Worm (Caenorhabditis elegans): ENCODE results near the gene cutl-27.

cutl-27 gene

DNA sequence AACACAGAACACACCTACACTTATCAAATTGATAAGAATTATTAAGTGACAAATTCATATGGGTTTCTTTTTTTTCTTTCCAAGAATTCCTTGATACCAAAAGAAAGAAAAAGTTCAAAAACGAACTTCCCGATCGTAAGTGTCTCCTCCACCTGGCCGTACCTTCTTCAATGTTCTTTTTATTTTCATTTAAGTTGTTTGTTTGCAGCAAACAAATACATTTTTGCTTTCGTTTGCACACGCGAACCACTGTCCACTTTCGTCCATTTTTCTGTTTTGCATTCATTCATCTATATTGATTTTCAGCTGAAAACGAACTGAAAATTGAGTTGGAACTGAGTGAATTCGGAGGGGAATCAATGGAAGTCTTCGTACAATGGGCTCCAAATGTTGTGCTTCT, 33.4 kb downstream of the cutl-27 start, which contains the start of gene VZK822L.2:
TSS of gene VZK822L.2 (plus strand) at position 301 of the 400 bp plus-strand sequence.
- TF ChIP-seq mls-2 (tag; optimal IDR thresholded peaks at IDR 0.05) (no peak), mab-5 (tag; optimal IDR thresholded peaks at IDR 0.05) (no peak), ceh-83 (GFP tag; optimal IDR thresholded peaks at IDR 0.05) (no peak), mep-1 (tag; optimal IDR thresholded peaks at IDR 0.05) (no peak), unc-39 (tag; optimal IDR thresholded peaks at IDR 0.05) (no peak)

DNA sequence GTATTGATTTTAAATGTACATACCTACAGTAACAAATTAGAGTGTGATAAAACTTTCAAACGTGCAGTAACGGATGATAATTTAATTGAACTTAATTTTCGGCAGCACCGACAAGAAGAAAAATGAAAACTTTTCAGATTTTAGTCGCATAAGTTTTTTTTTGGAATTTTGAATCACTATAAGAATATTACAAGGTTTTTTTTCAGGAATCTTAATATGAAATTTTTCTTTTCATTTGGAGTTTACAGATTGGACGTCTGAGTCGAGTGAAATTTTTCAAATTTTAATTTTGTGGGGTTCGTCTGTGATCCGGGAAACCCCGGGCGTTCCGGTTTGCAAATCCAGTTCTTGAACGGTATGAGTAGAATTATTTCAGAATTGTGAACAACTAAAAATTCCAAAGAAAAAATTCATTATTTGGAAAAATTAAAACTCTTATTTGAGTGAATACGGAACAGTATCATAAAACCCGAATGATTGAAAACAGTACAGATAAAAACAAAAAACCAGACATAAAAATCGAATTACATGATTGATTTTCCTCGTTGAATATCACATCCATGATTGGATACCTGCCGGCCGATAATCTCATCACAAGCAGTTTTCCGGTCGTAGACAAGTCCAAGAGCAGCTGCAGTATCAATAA, 35.1 kb downstream of the cutl-27 start:
- TF ChIP-seq drap-1 (GFP tag; optimal IDR thresholded peaks at IDR 0.05) (no peak), ceh-39 (tag; optimal IDR thresholded peaks at IDR 0.05) (no peak), elt-3 (tag; optimal IDR thresholded peaks at IDR 0.05) (no peak), mep-1 (tag; optimal IDR thresholded peaks at IDR 0.05) (no peak), ceh-83 (GFP tag; optimal IDR thresholded peaks at IDR 0.05) (no peak), lin-13 (tag; optimal IDR thresholded peaks at IDR 0.05) (no peak)

DNA sequence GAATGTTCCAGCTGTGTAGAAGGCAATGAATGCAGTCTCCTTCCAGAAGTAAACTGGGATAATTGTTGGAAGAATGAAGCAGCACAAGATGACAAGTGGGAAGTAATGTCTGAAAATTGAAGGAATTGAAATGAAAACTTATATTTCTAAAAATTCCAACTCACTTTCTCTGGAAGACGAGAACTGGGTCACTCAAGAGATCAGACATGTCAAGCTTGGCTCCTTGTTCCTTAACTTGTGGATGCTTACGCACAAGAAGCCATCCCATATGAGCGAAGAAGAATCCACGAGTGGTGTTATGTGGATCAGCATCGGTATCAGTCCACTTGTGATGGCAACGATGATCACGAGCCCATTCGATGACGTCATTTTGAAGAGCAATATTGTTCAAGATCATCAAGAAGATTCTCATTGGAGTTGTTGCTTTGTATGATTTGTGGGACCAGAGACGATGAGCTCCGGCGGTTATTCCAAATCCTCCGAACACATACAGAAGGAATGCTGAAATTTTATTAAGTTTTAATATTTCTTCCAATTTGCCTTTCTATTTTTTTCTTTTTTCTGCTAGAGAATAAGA, 36.0 kb downstream of the cutl-27 start:
- TF ChIP-seq tbx-8 (GFP tag; optimal IDR thresholded peaks at IDR 0.05), result no peak
- no peak for TF ChIP-seq elt-1 (tag; optimal IDR thresholded peaks at IDR 0.05; ENCODE audit: borderline replicate concordance, insufficient read depth)
- TF ChIP-seq snpc-4 (tag; optimal IDR thresholded peaks at IDR 0.05), result no peak
- TF ChIP-seq blmp-1 (tag; optimal IDR thresholded peaks at IDR 0.05), result no peak
- no peak for TF ChIP-seq nhr-28 (tag; optimal IDR thresholded peaks at IDR 0.05)
- no peak for TF ChIP-seq ces-1 (GFP tag; optimal IDR thresholded peaks at IDR 0.05)
- no peak for TF ChIP-seq bed-3 (GFP tag; optimal IDR thresholded peaks at IDR 0.05)
- TF ChIP-seq zip-8 (tag; optimal IDR thresholded peaks at IDR 0.05), result no peak
- no peak for TF ChIP-seq mep-1 (tag; optimal IDR thresholded peaks at IDR 0.05)
- TF ChIP-seq mls-2 (tag; optimal IDR thresholded peaks at IDR 0.05), result no peak
- no peak for TF ChIP-seq nhr-2 (tag; optimal IDR thresholded peaks at IDR 0.05)
- TF ChIP-seq unc-120 (tag; optimal IDR thresholded peaks at IDR 0.05; ENCODE audit: poor library complexity, severe bottlenecking), result no peak
- no peak for TF ChIP-seq nhr-237 (tag; optimal IDR thresholded peaks at IDR 0.05)
- no peak for TF ChIP-seq ceh-83 (GFP tag; optimal IDR thresholded peaks at IDR 0.05)
- no peak for TF ChIP-seq pha-4 (tag; optimal IDR thresholded peaks at IDR 0.05)
- no peak for TF ChIP-seq ham-2 (GFP tag; optimal IDR thresholded peaks at IDR 0.05)
- TF ChIP-seq flh-1 (GFP tag; optimal IDR thresholded peaks at IDR 0.05), result no peak

DNA sequence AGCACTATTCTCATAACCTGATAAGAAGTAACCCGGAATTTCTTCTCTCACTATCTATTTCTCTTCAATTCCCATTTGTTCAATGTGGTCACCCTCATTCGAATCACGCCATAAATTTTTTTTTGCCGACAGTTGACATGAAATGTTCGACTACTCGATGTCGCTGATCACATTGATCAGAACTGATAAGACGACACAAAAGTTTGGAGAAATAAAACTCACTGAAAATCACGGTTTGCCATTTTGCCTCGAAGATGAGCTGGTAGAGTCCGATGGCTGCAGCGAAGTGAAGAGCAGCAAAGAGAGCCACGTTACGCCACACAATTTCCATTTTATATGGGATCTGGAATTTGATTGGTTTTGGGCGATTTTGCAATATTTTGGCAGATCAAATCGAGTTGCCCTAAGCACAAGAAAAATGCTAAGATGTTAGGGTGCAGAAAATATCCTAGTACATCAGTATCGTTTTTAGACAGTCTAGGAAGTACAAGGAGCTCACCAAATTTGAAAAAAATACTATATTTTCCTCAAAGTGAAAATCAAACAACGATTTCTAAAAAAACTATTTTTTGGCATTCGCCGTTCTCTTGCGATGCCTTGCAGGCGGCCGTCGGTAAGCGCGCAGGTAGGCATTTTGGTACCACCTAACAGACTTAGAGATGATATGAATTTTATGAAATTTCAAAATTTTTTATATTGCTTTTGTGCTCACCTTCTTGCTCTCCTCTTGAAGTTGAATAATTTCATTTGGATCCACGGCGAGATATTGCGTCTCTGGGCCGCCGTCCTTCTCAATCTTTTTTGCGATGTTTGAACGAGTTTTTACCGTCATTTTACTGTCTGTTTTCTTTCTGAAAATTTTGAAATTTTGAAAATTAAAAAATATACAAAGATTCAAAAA, 36.7 kb downstream of the cutl-27 start, which contains the start of gene fat-6:
TSS of gene fat-6 (minus strand) at position 851 of the 901 bp plus-strand sequence.
- TF ChIP-seq sptf-1 (tag; optimal IDR thresholded peaks at IDR 0.05) (no peak), nhr-2 (tag; optimal IDR thresholded peaks at IDR 0.05) (no peak), ces-1 (GFP tag; optimal IDR thresholded peaks at IDR 0.05) (no peak), ceh-43 (GFP tag; optimal IDR thresholded peaks at IDR 0.05) (no peak), blmp-1 (tag; optimal IDR thresholded peaks at IDR 0.05) (no peak), zip-8 (tag; optimal IDR thresholded peaks at IDR 0.05) (no peak), lsy-2 (tag; optimal IDR thresholded peaks at IDR 0.05) (no peak), M03D4.4 (tag; optimal IDR thresholded peaks at IDR 0.05) (no peak)

DNA sequence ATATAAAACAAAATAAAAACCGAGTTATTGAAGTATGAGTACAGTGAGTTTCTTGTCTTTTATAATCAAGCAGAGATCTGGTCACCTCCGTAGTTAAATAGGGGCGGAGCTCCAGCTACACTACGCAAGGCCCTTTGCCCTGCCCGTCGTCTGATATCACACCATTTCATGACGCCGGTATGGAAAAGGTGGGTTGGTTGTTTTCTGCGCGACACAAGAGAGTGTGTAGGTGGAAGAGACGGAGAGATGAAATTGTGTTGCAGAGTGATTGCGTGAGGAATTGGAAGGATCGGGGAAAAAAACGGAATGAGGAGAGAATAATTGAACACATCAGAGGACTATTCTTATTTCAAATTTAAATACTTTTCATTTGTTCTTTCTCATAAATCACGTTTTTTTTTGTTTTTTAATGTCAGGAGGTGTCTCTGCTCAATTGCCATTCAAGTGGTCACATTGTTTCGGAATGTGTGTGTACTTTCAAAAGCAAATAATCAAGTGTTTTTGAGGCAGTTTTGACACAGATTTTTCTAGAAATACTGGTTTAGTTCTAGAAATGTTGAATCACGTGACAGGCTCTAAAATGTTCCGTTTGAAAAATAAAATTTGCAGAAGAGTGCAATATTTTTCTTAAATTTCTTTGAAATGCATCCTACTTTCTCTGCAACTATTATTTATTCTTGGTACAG, 37.6 kb downstream of the cutl-27 start, which contains the start of gene ZK822.9:
TSS of gene ZK822.9 (plus strand) at position 180 of the 686 bp plus-strand sequence.
- no peak for TF ChIP-seq ceh-39 (tag; optimal IDR thresholded peaks at IDR 0.05)
- no peak for TF ChIP-seq nhr-76 (tag; optimal IDR thresholded peaks at IDR 0.05)
- no peak for TF ChIP-seq unc-120 (tag; optimal IDR thresholded peaks at IDR 0.05; ENCODE audit: poor library complexity, severe bottlenecking)
- no peak for TF ChIP-seq cnd-1 (tag; optimal IDR thresholded peaks at IDR 0.05)
- TF ChIP-seq lsy-2 (tag; optimal IDR thresholded peaks at IDR 0.05), result no peak
- TF ChIP-seq elt-1 (tag; optimal IDR thresholded peaks at IDR 0.05; ENCODE audit: borderline replicate concordance, insufficient read depth), result no peak

All from whole organism, mixed stage, embryonic.